Fruit fly (Drosophila melanogaster) whole organism, embryonic: ENCODE measurements around the gene Hr4.
A peak's percentile ranks its signal among the peaks of the same experiment; 100 is the strongest.

Source experiments
- ATbp ChIP-seq: fragments of 200-800 bp; sonication (Bioruptor generic); optimal IDR thresholded peaks from 2 replicates; lab custom pipeline; 2017; ENCODE audit warnings: missing biosample characterization, mild to moderate bottlenecking, missing genetic modification characterization, missing genetic modification reagents
- CG10565 ChIP-seq: fragments of 200-800 bp; sonication (Bioruptor generic); optimal IDR thresholded peaks from 3 replicates; lab custom pipeline; 2016; ENCODE audit warnings: missing biosample characterization, mild to moderate bottlenecking, missing genetic modification characterization
- CG11093 ChIP-seq: fragments of 200-800 bp; sonication (Bioruptor generic); IDR thresholded peaks from 3 replicates; pipeline ENCODE4 v1.3.6; 2022; ENCODE audit warnings: missing biosample characterization, missing genetic modification characterization
- CG11504 ChIP-seq: fragments of 200-800 bp; sonication (Bioruptor generic); optimal IDR thresholded peaks from 3 replicates; lab custom pipeline; 2019; ENCODE audit warnings: missing biosample characterization, mild to moderate bottlenecking, missing genetic modification characterization, moderate library complexity
- CG12071 ChIP-seq: fragments of 200-800 bp; sonication (Bioruptor generic); optimal IDR thresholded peaks from 3 replicates; lab custom pipeline; 2018; ENCODE audit warnings: missing biosample characterization, mild to moderate bottlenecking, missing genetic modification characterization
- CG12769 ChIP-seq: fragments of 200-800 bp; sonication (Bioruptor generic); optimal IDR thresholded peaks from 2 replicates; lab custom pipeline; 2019; ENCODE audit warnings: missing biosample characterization, mild to moderate bottlenecking, missing genetic modification characterization, moderate library complexity
- CG14050 ChIP-seq: fragments of 200-800 bp; sonication (Bioruptor generic); IDR thresholded peaks from 3 replicates; pipeline ENCODE4 v1.3.6; 2022; ENCODE audit warnings: missing biosample characterization, missing genetic modification characterization
- CG14965 ChIP-seq: fragments of 200-800 bp; sonication (Bioruptor generic); optimal IDR thresholded peaks from 2 replicates; lab custom pipeline; 2016; ENCODE audit warnings: missing biosample characterization, missing genetic modification characterization, borderline replicate concordance
- CG15479 ChIP-seq: fragments of 200-800 bp; sonication (Bioruptor generic); optimal IDR thresholded peaks from 3 replicates; lab custom pipeline; 2019; ENCODE audit warnings: missing biosample characterization, mild to moderate bottlenecking, missing genetic modification characterization, moderate library complexity
- CG15514 ChIP-seq: fragments of 200-800 bp; sonication (Bioruptor generic); optimal IDR thresholded peaks from 3 replicates; lab custom pipeline; 2017; ENCODE audit warnings: missing biosample characterization, missing genetic modification characterization, mild to moderate bottlenecking, moderate library complexity, missing genetic modification reagents
- CG2120 ChIP-seq: fragments of 200-800 bp; sonication (Bioruptor generic); optimal IDR thresholded peaks from 3 replicates; lab custom pipeline; 2016; ENCODE audit warnings: missing biosample characterization, missing genetic modification characterization
- CG2678 ChIP-seq: fragments of 200-800 bp; sonication (Bioruptor generic); optimal IDR thresholded peaks from 3 replicates; lab custom pipeline; 2019; ENCODE audit warnings: missing biosample characterization, mild to moderate bottlenecking, missing genetic modification characterization, moderate library complexity
- CG2712 ChIP-seq: fragments of 200-800 bp; optimal IDR thresholded peaks from 3 replicates; lab custom pipeline; 2019; ENCODE audit warnings: missing biosample characterization, mild to moderate bottlenecking, missing genetic modification characterization, moderate library complexity
- CG3065 ChIP-seq: fragments of 200-800 bp; sonication (Bioruptor generic); optimal IDR thresholded peaks from 2 replicates; lab custom pipeline; 2016; ENCODE audit warnings: missing biosample characterization, missing genetic modification characterization
- CG31365 ChIP-seq: fragments of 200-800 bp; sonication (Bioruptor generic); optimal IDR thresholded peaks from 2 replicates; lab custom pipeline; 2018; ENCODE audit warnings: missing biosample characterization, mild to moderate bottlenecking, missing genetic modification characterization
- CG31441 ChIP-seq: fragments of 200-800 bp; sonication (Bioruptor generic); IDR thresholded peaks from 2 replicates; pipeline ENCODE4 v1.3.6; 2022; ENCODE audit warnings: missing biosample characterization, missing genetic modification characterization
- CG4404 ChIP-seq: fragments of 200-800 bp; sonication (Bioruptor generic); IDR thresholded peaks from 2 replicates; pipeline ENCODE4 v1.3.6; 2022; ENCODE audit warnings: missing biosample characterization, missing genetic modification characterization
- CG5180 ChIP-seq: fragments of 200-800 bp; sonication (Bioruptor generic); optimal IDR thresholded peaks from 3 replicates; lab custom pipeline; 2017; ENCODE audit warnings: missing biosample characterization, missing genetic modification characterization, mild to moderate bottlenecking, moderate library complexity, missing genetic modification reagents
- CG6791 ChIP-seq: fragments of 200-800 bp; sonication (Bioruptor generic); IDR thresholded peaks from 3 replicates; pipeline ENCODE4 v1.3.6; 2022; ENCODE audit warnings: missing biosample characterization, missing genetic modification characterization; ENCODE audit not compliant: partially characterized antibody
- Dll ChIP-seq: fragments of 200-800 bp; sonication (Bioruptor generic); IDR thresholded peaks from 4 replicates; pipeline ENCODE4 v1.3.6; 2022; ENCODE audit warnings: missing biosample characterization, missing genetic modification characterization; ENCODE audit not compliant: partially characterized antibody
- Dref ChIP-seq: fragments of 200-800 bp; sonication (Bioruptor generic); IDR thresholded peaks from 2 replicates; pipeline ENCODE4 v1.3.6; 2022; ENCODE audit warnings: missing biosample characterization, missing genetic modification characterization
- ERR ChIP-seq: fragments of 200-800 bp; sonication (Bioruptor generic); optimal IDR thresholded peaks from 2 replicates; lab custom pipeline; 2016; ENCODE audit warnings: missing biosample characterization, missing genetic modification characterization
- HHEX ChIP-seq: fragments of 200-800 bp; sonication (Bioruptor generic); optimal IDR thresholded peaks from 3 replicates; lab custom pipeline; 2017; ENCODE audit warnings: missing biosample characterization, mild to moderate bottlenecking, missing genetic modification characterization, missing genetic modification reagents
- Lhr ChIP-seq: fragments of 200-800 bp; sonication (Bioruptor generic); optimal IDR thresholded peaks from 3 replicates; lab custom pipeline; 2017; ENCODE audit warnings: mild to moderate bottlenecking, missing biosample characterization, missing genetic modification reagents, missing genetic modification characterization
- Lim3 ChIP-seq: fragments of 200-800 bp; sonication (Bioruptor generic); IDR thresholded peaks from 2 replicates; pipeline ENCODE4 v1.3.6; 2022; ENCODE audit warnings: missing biosample characterization, missing genetic modification characterization
- MTF-1 ChIP-seq: fragments of 200-800 bp; sonication (Bioruptor generic); optimal IDR thresholded peaks from 2 replicates; lab custom pipeline; 2018; ENCODE audit warnings: missing biosample characterization, mild to moderate bottlenecking, missing genetic modification characterization, borderline replicate concordance
- Nf-YB ChIP-seq: fragments of 200-800 bp; sonication (Bioruptor generic); optimal IDR thresholded peaks from 3 replicates; lab custom pipeline; 2019; ENCODE audit warnings: missing biosample characterization, mild to moderate bottlenecking, missing genetic modification characterization, moderate library complexity
- NfI ChIP-seq: fragments of 200-800 bp; sonication (Bioruptor generic); optimal IDR thresholded peaks from 3 replicates; lab custom pipeline; 2018; ENCODE audit warnings: missing biosample characterization, mild to moderate bottlenecking, missing genetic modification characterization, moderate library complexity
- Sox102F ChIP-seq: fragments of 200-800 bp; sonication (Bioruptor generic); optimal IDR thresholded peaks from 2 replicates; lab custom pipeline; 2018; ENCODE audit warnings: missing biosample characterization, mild to moderate bottlenecking, missing genetic modification characterization, moderate library complexity
- Trl ChIP-seq, 3 experiments: fragments of >200 bp in 2 of 3; fragments of 200-800 bp in 1 of 3; sonication (Bioruptor generic) in 1 of 3; optimal IDR thresholded peaks; 2 replicates in 1 of 3; 3 replicates in 2 of 3; lab custom pipeline; 2016 to 2017; ENCODE audit warnings: missing biosample characterization in 1 of 3, missing genetic modification characterization in 1 of 3
- ac ChIP-seq: fragments of 200-800 bp; sonication (Bioruptor generic); optimal IDR thresholded peaks from 3 replicates; lab custom pipeline; 2017; ENCODE audit warnings: missing biosample characterization, mild to moderate bottlenecking, missing genetic modification characterization
- ash1 ChIP-seq: fragments of 200-800 bp; sonication (Bioruptor generic); optimal IDR thresholded peaks from 2 replicates; lab custom pipeline; 2018; ENCODE audit warnings: missing biosample characterization, mild to moderate bottlenecking, missing genetic modification characterization
- cato ChIP-seq: fragments of 200-800 bp; sonication (Bioruptor generic); optimal IDR thresholded peaks from 2 replicates; lab custom pipeline; 2016; ENCODE audit warnings: missing biosample characterization, missing genetic modification characterization, borderline replicate concordance
- chif ChIP-seq, 2 experiments: fragments of 200-800 bp; sonication (Bioruptor generic); optimal IDR thresholded peaks; 3 replicates each; lab custom pipeline; 2016; ENCODE audit warnings: missing biosample characterization in 2 of 2, missing genetic modification characterization in 2 of 2
- chinmo ChIP-seq: fragments of 200-800 bp; sonication (Bioruptor generic); IDR thresholded peaks from 4 replicates; pipeline ENCODE4 v1.3.6; 2022; ENCODE audit warnings: missing biosample characterization, missing genetic modification characterization; ENCODE audit not compliant: partially characterized antibody
- crol ChIP-seq: fragments of 200-800 bp; sonication (Bioruptor generic); IDR thresholded peaks from 2 replicates; pipeline ENCODE4 v1.3.6; 2022; ENCODE audit warnings: missing biosample characterization, missing genetic modification characterization
- dimm ChIP-seq: fragments of 200-800 bp; sonication (Bioruptor generic); IDR thresholded peaks from 2 replicates; pipeline ENCODE4 v1.3.6; 2022; ENCODE audit warnings: missing biosample characterization, missing genetic modification characterization
- hbn ChIP-seq: fragments of 200-800 bp; sonication (Bioruptor generic); IDR thresholded peaks from 2 replicates; pipeline ENCODE4 v1.3.6; 2022; ENCODE audit warnings: missing biosample characterization, missing genetic modification characterization; ENCODE audit not compliant: partially characterized antibody
- ken ChIP-seq: fragments of 200-800 bp; sonication (Bioruptor generic); IDR thresholded peaks from 3 replicates; pipeline ENCODE4 v1.3.6; 2022; ENCODE audit warnings: missing biosample characterization, missing genetic modification characterization
- klu ChIP-seq: fragments of 200-800 bp; sonication (Bioruptor generic); IDR thresholded peaks from 2 replicates; pipeline ENCODE4 v1.3.6; 2022; ENCODE audit warnings: missing biosample characterization, missing genetic modification characterization
- lilli ChIP-seq: fragments of 200-800 bp; sonication (Bioruptor generic); optimal IDR thresholded peaks from 3 replicates; lab custom pipeline; 2016; ENCODE audit warnings: missing biosample characterization, missing genetic modification characterization
- mirr ChIP-seq: fragments of 200-800 bp; sonication (Bioruptor generic); optimal IDR thresholded peaks from 3 replicates; lab custom pipeline; 2018; ENCODE audit warnings: missing biosample characterization, mild to moderate bottlenecking, missing genetic modification characterization
- odd ChIP-seq: fragments of 200-800 bp; sonication (Bioruptor generic); optimal IDR thresholded peaks from 2 replicates; lab custom pipeline; 2017; ENCODE audit warnings: missing biosample characterization, mild to moderate bottlenecking, missing genetic modification characterization
- pum ChIP-seq: fragments of 200-800 bp; sonication (Bioruptor generic); optimal IDR thresholded peaks from 2 replicates; lab custom pipeline; 2016; ENCODE audit warnings: missing biosample characterization, missing genetic modification characterization
- ranshi ChIP-seq: fragments of 200-800 bp; sonication (Bioruptor generic); IDR thresholded peaks from 2 replicates; pipeline ENCODE4 v1.3.6; 2022; ENCODE audit warnings: missing biosample characterization, missing genetic modification characterization
- row ChIP-seq: fragments of 200-800 bp; sonication (Bioruptor generic); IDR thresholded peaks from 3 replicates; pipeline ENCODE4 v1.3.6; 2022; ENCODE audit warnings: missing biosample characterization, missing genetic modification characterization
- shn ChIP-seq: fragments of 200-800 bp; sonication (Bioruptor generic); optimal IDR thresholded peaks from 3 replicates; lab custom pipeline; 2016; ENCODE audit warnings: missing biosample characterization, missing genetic modification characterization
- stc ChIP-seq: fragments of 200-800 bp; sonication (Bioruptor generic); IDR thresholded peaks from 2 replicates; pipeline ENCODE4 v1.3.6; 2022; ENCODE audit warnings: missing biosample characterization, missing genetic modification characterization
- vnd ChIP-seq: fragments of 200-800 bp; sonication (Bioruptor generic); IDR thresholded peaks from 3 replicates; pipeline ENCODE4 v1.3.6; 2022; ENCODE audit warnings: missing biosample characterization, missing genetic modification characterization; ENCODE audit not compliant: partially characterized antibody
- zfh2 ChIP-seq: fragments of 200-800 bp; sonication (Bioruptor generic); optimal IDR thresholded peaks from 2 replicates; lab custom pipeline; 2016; ENCODE audit warnings: missing biosample characterization, missing genetic modification characterization

The Hr4 gene

DNA sequence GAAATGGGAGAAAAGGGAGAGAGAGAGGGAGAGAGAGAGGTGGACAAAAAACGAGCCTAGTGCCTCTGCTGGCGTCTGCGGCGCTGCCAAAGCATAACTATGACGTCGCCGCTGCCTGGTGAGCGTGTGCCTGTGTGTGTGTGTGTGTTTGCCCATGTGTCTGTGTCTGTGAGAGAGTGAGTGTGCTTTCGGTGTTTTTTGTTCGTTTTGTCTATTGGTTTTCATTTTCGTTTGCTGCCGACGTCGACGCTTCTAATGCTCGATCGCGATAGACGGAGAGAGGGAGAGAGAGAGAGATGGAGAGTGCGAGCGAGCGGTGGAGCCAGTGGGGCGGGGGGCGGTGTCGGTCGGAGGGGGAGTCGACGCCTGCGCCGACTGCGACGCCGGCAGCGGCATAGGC lies 50.1 kb downstream of the Hr4 start (continued):
- TF ChIP-seq CG31365 (tag; lab: Kevin White, UChicago) = no peak
- TF ChIP-seq CG15479 (GFP tag; lab: Kevin White, UChicago) = no peak
- TF ChIP-seq CG4404 (GFP tag; lab: Robert Waterston, UW) = no peak
- no peak for TF ChIP-seq hbn (GFP tag; lab: Robert Waterston, UW)
- no peak for TF ChIP-seq CG15514
- TF ChIP-seq crol (GFP tag; lab: Robert Waterston, UW) = peak; percentile 98
- no peak for TF ChIP-seq ac (GFP tag; lab: Kevin White, UChicago)
- TF ChIP-seq CG2712 (tag; lab: Kevin White, UChicago) = peak; percentile 3
- TF ChIP-seq vnd (GFP tag; lab: Robert Waterston, UW) = no peak
- 0 out of 3 replicates have a peak, but pooled peaks have one; percentile 11 for TF ChIP-seq row (GFP tag; lab: Robert Waterston, UW)
- TF ChIP-seq Sox102F = no peak
- no peak for TF ChIP-seq CG2120 (GFP tag; lab: Kevin White, UChicago)
- no peak for TF ChIP-seq Dref
- TF ChIP-seq CG12769 (tag; lab: Kevin White, UChicago) = peak; percentile 51
- TF ChIP-seq zfh2 (GFP tag; lab: Kevin White, UChicago) = no peak
- TF ChIP-seq Trl (optimal IDR thresholded peaks at IDR 0.05; lab: Kevin White, UChicago) = peak; percentile 69 to 80
- TF ChIP-seq Trl (GFP tag; optimal IDR thresholded peaks at IDR 0.05; lab: Kevin White, UChicago) = no peak
- no peak for TF ChIP-seq Lim3
- no peak for TF ChIP-seq ken (GFP tag; lab: Robert Waterston, UW)
- no peak for TF ChIP-seq ERR (GFP tag; lab: Kevin White, UChicago)
- TF ChIP-seq chif (GFP tag; optimal IDR thresholded peaks at IDR 0.05; lab: Kevin White, UChicago) = no peak
- TF ChIP-seq pum (GFP tag; lab: Kevin White, UChicago) = no peak
- peak; percentile 27 for TF ChIP-seq CG5180 (GFP tag; lab: Kevin White, UChicago)
- TF ChIP-seq ash1 (GFP tag; lab: Kevin White, UChicago) = no peak
- TF ChIP-seq Dll (GFP tag; lab: Robert Waterston, UW) = 0 out of 4 replicates have a peak, but pooled peaks have one; percentile 22
- no peak for TF ChIP-seq CG10565 (GFP tag; lab: Kevin White, UChicago)
- no peak for TF ChIP-seq CG6791 (GFP tag; lab: Robert Waterston, UW)
- no peak for TF ChIP-seq MTF-1 (GFP tag; lab: Kevin White, UChicago)
- TF ChIP-seq Nf-YB (GFP tag; lab: Kevin White, UChicago) = peak; percentile 43
- no peak for TF ChIP-seq shn (GFP tag; lab: Kevin White, UChicago)
- TF ChIP-seq mirr (GFP tag; lab: Kevin White, UChicago) = no peak
- TF ChIP-seq CG3065 = no peak
- TF ChIP-seq dimm = no peak
- no peak for TF ChIP-seq CG11093 (GFP tag; lab: Robert Waterston, UW)
- no peak for TF ChIP-seq lilli
- TF ChIP-seq CG12071 = no peak
- no peak for TF ChIP-seq ATbp (GFP tag; lab: Kevin White, UChicago)
- 0 out of 2 replicates have a peak, but pooled peaks have one; percentile 12 for TF ChIP-seq CG31441 (GFP tag; lab: Robert Waterston, UW)
- no peak for TF ChIP-seq CG2678
- 0 out of 4 replicates have a peak, but pooled peaks have one; percentile 47 for TF ChIP-seq chinmo (GFP tag; lab: Robert Waterston, UW)
- no peak for TF ChIP-seq CG14965 (GFP tag; lab: Kevin White, UChicago)
- no peak for TF ChIP-seq NfI (GFP tag; lab: Kevin White, UChicago)
- no peak for TF ChIP-seq Lhr
- no peak for TF ChIP-seq CG11504 (tag; lab: Kevin White, UChicago)
- TF ChIP-seq stc (GFP tag; lab: Robert Waterston, UW) = no peak
- no peak for TF ChIP-seq klu (GFP tag; lab: Robert Waterston, UW)
- no peak for TF ChIP-seq CG14050 (GFP tag; lab: Robert Waterston, UW)
- no peak for TF ChIP-seq HHEX (GFP tag; lab: Kevin White, UChicago)
- no peak for TF ChIP-seq ranshi (GFP tag; lab: Robert Waterston, UW)
- peak; percentile 29 for TF ChIP-seq odd (GFP tag; lab: Kevin White, UChicago)
- no peak for TF ChIP-seq cato (GFP tag; lab: Kevin White, UChicago)
